Worm (Caenorhabditis elegans): Measurements from ENCODE around the gene drr-2.

drr-2 gene

DNA sequence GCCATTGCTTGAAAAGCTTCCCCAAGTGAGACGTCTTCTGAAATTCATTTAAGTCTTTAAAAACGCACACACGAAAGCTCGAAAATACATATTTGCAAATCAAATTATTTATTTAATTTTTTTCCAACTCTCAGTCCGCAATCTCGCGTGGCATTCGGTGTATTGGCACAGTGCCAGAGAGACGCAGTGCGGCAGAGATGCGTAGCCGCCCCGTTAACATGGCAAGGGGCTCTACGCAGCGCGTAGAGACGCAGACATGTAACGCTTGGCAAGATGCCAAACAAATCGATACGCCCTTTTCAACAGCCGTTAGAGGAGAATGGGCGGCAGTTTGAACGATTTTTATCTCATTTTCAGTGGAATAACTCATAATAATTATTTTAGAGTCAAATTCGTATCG is at the start of gene drr-2, which contains the start of gene set-16:
Gene drr-2, minus strand, starts transcription at position 37 of the 400 bp plus-strand sequence.
Gene set-16, plus strand, starts transcription at position 383 of the 400 bp plus-strand sequence.
- TF ChIP-seq tbx-11 (GFP tag; IDR thresholded peaks at IDR 0.05): no peak
- peak; percentile 51 for TF ChIP-seq ceh-36 (tag; optimal IDR thresholded peaks at IDR 0.05)
- TF ChIP-seq sea-1 (GFP tag; conservative IDR thresholded peaks at IDR 0.05): peak; percentile 67; the same call in 1 of the 2 replicates
- TF ChIP-seq tra-4 (tag; optimal IDR thresholded peaks at IDR 0.05): peak; percentile 34
- no peak for TF ChIP-seq hmbx-1 (tag; optimal IDR thresholded peaks at IDR 0.05)
- peak; percentile 54; the same call in 1 of the 2 replicates for TF ChIP-seq pes-1 (GFP tag; IDR thresholded peaks at IDR 0.05)
- TF ChIP-seq B0310.2 (tag; optimal IDR thresholded peaks at IDR 0.05): no peak
- no peak for TF ChIP-seq ama-1 (optimal IDR thresholded peaks at IDR 0.05)
- peak; percentile 90 for TF ChIP-seq F13C5.2 (tag; optimal IDR thresholded peaks at IDR 0.05)
- TF ChIP-seq ets-7 (tag; optimal IDR thresholded peaks at IDR 0.05): peak; percentile 34
- TF ChIP-seq scrt-1 (GFP tag; IDR thresholded peaks at IDR 0.05): no peak
- no peak for TF ChIP-seq aly-1 (tag; optimal IDR thresholded peaks at IDR 0.05)
- TF ChIP-seq ceh-13 (GFP tag; optimal IDR thresholded peaks at IDR 0.05): no peak
- no peak for TF ChIP-seq hnd-1 (tag; optimal IDR thresholded peaks at IDR 0.05)
- TF ChIP-seq hmg-4 (GFP tag; optimal IDR thresholded peaks at IDR 0.05): peak; percentile 82
- TF ChIP-seq tbx-37 (GFP tag; conservative IDR thresholded peaks at IDR 0.05): peak; percentile 20; the same call in 1 of the 2 replicates
- peak; percentile 50 for TF ChIP-seq flt-1 (GFP tag; IDR thresholded peaks at IDR 0.05)

DNA sequence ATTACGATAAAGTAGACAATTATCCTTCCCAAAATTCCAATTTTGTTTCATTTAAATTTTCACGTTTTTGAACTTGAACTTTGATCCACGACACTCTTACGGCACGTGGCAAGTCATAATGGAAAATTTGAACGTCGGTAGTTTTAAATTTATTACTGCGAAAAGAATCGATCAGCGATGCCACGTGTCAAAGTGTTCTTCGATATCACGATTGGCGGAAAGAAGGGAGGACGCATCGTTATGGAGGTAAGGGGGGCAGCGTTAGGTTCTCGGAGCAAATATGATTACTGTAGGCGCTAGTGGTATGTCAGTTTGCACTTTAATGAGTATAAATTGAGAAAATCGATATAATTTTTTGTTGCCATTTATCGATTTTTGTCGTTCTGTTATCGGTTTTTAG is 49.2 kb upstream of the drr-2 start, which contains the start of gene cyn-2:
Gene cyn-2, plus strand, starts transcription at position 114 of the 400 bp plus-strand sequence.
- no peak for TF ChIP-seq hnd-1 (tag; optimal IDR thresholded peaks at IDR 0.05)

DNA sequence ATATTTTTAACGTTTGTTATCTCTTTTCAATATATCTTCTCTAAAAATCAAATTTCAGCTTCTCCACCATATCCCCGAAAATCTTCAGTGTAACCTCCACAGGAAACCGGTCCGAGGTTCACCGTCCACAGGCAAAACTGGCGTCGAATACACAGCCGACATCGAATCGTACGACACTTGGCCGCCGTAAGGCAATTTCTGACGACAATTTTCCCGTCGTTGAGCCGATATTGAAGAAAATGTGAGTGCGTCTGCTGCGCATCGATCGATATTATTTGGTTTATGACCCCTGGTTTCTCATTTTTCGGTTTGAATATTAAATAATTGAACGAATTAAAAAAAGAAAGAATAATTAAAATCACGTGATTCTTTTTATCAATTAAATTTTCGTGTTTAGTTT is 43.8 kb upstream of the drr-2 start, which contains the start of gene cul-2:
Gene cul-2, plus strand, starts transcription at position 59 of the 400 bp plus-strand sequence.
- no peak for TF ChIP-seq hmbx-1 (tag; optimal IDR thresholded peaks at IDR 0.05)
- no peak for TF ChIP-seq tbx-37 (GFP tag; conservative IDR thresholded peaks at IDR 0.05)
- no peak for TF ChIP-seq F13C5.2 (tag; optimal IDR thresholded peaks at IDR 0.05)
- TF ChIP-seq scrt-1 (GFP tag; IDR thresholded peaks at IDR 0.05): no peak
- no peak for TF ChIP-seq aly-1 (tag; optimal IDR thresholded peaks at IDR 0.05)
- no peak for TF ChIP-seq ama-1 (optimal IDR thresholded peaks at IDR 0.05)
- no peak for TF ChIP-seq flt-1 (GFP tag; IDR thresholded peaks at IDR 0.05)
- TF ChIP-seq ets-7 (tag; optimal IDR thresholded peaks at IDR 0.05): no peak
- TF ChIP-seq tbx-11 (GFP tag; IDR thresholded peaks at IDR 0.05): no peak
- TF ChIP-seq ceh-36 (tag; optimal IDR thresholded peaks at IDR 0.05): no peak
- no peak for TF ChIP-seq sea-1 (GFP tag; conservative IDR thresholded peaks at IDR 0.05)
- TF ChIP-seq hnd-1 (tag; optimal IDR thresholded peaks at IDR 0.05): no peak
- TF ChIP-seq tra-4 (tag; optimal IDR thresholded peaks at IDR 0.05): no peak
- TF ChIP-seq hmg-4 (GFP tag; optimal IDR thresholded peaks at IDR 0.05): no peak
- TF ChIP-seq pes-1 (GFP tag; IDR thresholded peaks at IDR 0.05): no peak
- TF ChIP-seq ceh-13 (GFP tag; optimal IDR thresholded peaks at IDR 0.05): no peak

DNA sequence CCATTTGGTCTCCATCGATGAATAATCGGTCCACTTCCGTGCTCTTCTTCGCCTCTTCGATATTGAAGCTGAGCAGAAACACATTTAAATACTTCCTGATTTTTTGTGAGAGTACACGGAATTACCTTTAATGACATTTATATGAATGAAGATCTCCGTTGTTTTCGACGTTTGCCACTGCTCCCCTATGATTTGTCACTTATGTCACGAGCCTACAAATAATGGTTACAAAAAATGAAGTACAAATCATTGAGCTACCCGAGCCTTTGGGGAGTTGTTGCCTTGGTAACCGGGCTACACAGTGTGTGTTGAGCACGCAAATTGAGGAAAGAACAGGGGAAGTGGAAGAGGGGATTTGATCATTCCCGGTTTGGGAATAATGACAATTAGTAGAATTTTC is 42.9 kb upstream of the drr-2 start, which contains the start of gene dyf-2:
Gene dyf-2, minus strand, starts transcription at position 137 of the 400 bp plus-strand sequence.
- TF ChIP-seq tra-4 (tag; optimal IDR thresholded peaks at IDR 0.05) (no peak), hmg-4 (GFP tag; optimal IDR thresholded peaks at IDR 0.05) (no peak), hmbx-1 (tag; optimal IDR thresholded peaks at IDR 0.05) (no peak), aly-1 (tag; optimal IDR thresholded peaks at IDR 0.05) (no peak), pes-1 (GFP tag; IDR thresholded peaks at IDR 0.05) (no peak), B0310.2 (tag; optimal IDR thresholded peaks at IDR 0.05) (no peak), ama-1 (optimal IDR thresholded peaks at IDR 0.05) (no peak), tbx-11 (GFP tag; IDR thresholded peaks at IDR 0.05) (no peak), F13C5.2 (tag; optimal IDR thresholded peaks at IDR 0.05) (no peak), ceh-13 (GFP tag; optimal IDR thresholded peaks at IDR 0.05) (no peak), ceh-36 (tag; optimal IDR thresholded peaks at IDR 0.05) (no peak), hnd-1 (tag; optimal IDR thresholded peaks at IDR 0.05) (no peak), scrt-1 (GFP tag; IDR thresholded peaks at IDR 0.05) (no peak), flt-1 (GFP tag; IDR thresholded peaks at IDR 0.05) (no peak), ets-7 (tag; optimal IDR thresholded peaks at IDR 0.05) (no peak)

DNA sequence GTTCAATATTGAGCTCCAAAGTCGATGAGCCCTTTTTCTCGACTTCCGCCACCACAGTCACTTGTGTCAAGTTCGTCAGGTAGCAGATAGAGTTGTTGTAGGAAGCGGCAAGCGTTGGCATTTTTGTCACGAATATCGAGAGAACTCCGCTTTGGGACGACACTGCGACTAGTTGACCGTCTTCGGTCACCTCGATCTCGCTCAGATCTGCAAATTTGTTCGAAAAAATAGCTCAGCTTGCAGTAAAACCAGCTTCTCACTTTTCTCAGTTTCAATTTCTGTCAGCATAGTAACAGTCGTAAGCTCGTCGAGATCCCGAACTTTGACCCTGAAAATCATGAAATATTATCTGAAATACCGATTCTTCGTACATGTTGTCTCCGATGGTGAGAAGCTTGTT is 40.9 kb upstream of the drr-2 start:
- TF ChIP-seq ets-7 (tag; optimal IDR thresholded peaks at IDR 0.05) (no peak), hmbx-1 (tag; optimal IDR thresholded peaks at IDR 0.05) (no peak), ceh-36 (tag; optimal IDR thresholded peaks at IDR 0.05) (no peak), sea-1 (GFP tag; conservative IDR thresholded peaks at IDR 0.05) (no peak), tbx-37 (GFP tag; conservative IDR thresholded peaks at IDR 0.05) (no peak), tbx-11 (GFP tag; IDR thresholded peaks at IDR 0.05) (no peak), aly-1 (tag; optimal IDR thresholded peaks at IDR 0.05) (no peak), hnd-1 (tag; optimal IDR thresholded peaks at IDR 0.05) (no peak), ceh-13 (GFP tag; optimal IDR thresholded peaks at IDR 0.05) (no peak), tra-4 (tag; optimal IDR thresholded peaks at IDR 0.05) (no peak), F13C5.2 (tag; optimal IDR thresholded peaks at IDR 0.05) (no peak), pes-1 (GFP tag; IDR thresholded peaks at IDR 0.05) (no peak)

DNA sequence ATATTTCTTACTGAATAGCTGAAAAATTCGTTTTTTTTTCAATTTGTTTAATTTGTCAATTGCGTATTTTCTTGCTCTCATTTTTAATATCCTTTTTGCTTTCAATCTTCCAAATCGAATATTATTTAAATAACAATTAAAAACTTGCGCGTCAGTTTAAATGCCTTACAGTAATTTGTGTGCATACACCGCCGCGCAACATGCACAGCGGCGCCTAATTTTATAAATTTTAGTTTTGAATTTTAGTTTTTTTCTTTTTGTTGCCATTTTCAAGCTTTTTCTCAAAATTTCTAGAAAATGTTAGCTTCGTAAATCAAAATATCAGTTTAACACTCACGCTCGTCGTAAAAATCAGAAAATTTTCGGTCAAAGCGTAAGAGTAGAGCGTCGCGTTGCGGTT is 39.9 kb upstream of the drr-2 start:
- no peak for TF ChIP-seq scrt-1 (GFP tag; IDR thresholded peaks at IDR 0.05)

DNA sequence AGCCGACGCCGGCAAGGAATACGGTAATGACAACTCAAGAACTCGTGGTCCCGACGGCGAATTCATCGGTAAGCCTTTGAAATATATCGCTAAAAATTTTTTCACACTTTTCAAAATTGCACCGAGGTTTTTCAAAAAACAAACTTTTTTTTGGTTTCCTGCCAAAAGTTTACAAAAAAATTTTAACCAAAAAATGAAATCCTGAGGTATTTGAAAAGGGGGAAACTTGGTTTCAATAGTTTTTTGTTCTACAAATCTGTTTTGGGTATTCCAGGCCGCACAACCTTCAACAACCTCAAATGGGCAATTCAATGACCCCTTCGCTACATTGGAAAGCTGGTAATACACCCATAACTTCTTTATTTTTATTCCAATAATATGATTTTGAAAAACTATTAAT is 38.6 kb upstream of the drr-2 start:
- TF ChIP-seq aly-1 (tag; optimal IDR thresholded peaks at IDR 0.05) (no peak), tbx-11 (GFP tag; IDR thresholded peaks at IDR 0.05) (no peak), hmbx-1 (tag; optimal IDR thresholded peaks at IDR 0.05) (no peak), sea-1 (GFP tag; conservative IDR thresholded peaks at IDR 0.05) (no peak), scrt-1 (GFP tag; IDR thresholded peaks at IDR 0.05) (no peak), tra-4 (tag; optimal IDR thresholded peaks at IDR 0.05) (no peak), flt-1 (GFP tag; IDR thresholded peaks at IDR 0.05) (no peak), tbx-37 (GFP tag; conservative IDR thresholded peaks at IDR 0.05) (no peak), ceh-13 (GFP tag; optimal IDR thresholded peaks at IDR 0.05) (no peak), pes-1 (GFP tag; IDR thresholded peaks at IDR 0.05) (no peak)
